Worm (Caenorhabditis elegans): ENCODE results near the gene F42A9.7.

The F42A9.7 gene

ce11 chrIV:8614680-8615079, 2.3 kb downstream of the F42A9.7 start, which contains the start of gene cyp-33E3:
TSS of gene cyp-33E3 (plus strand) at chrIV:8614995.
- no peak for TF ChIP-seq ceh-6 (GFP tag; optimal IDR thresholded peaks at IDR 0.05)
- TF ChIP-seq dmd-4 (tag; optimal IDR thresholded peaks at IDR 0.05; ENCODE audit: borderline replicate concordance), result no peak
- TF ChIP-seq unc-42 (tag; optimal IDR thresholded peaks at IDR 0.05), result no peak
- no peak for TF ChIP-seq rnt-1 (tag; optimal IDR thresholded peaks at IDR 0.05)
- TF ChIP-seq T23F11.4 (GFP tag; optimal IDR thresholded peaks at IDR 0.05), result no peak
- no peak for TF ChIP-seq hlh-13 (GFP tag; optimal IDR thresholded peaks at IDR 0.05)
- no peak for TF ChIP-seq ceh-34 (tag; optimal IDR thresholded peaks at IDR 0.05)
- TF ChIP-seq pat-9 (tag; optimal IDR thresholded peaks at IDR 0.05), result no peak
- TF ChIP-seq ceh-31 (tag; optimal IDR thresholded peaks at IDR 0.05), result no peak
- no peak for TF ChIP-seq hlh-30 (tag; optimal IDR thresholded peaks at IDR 0.05; ENCODE audit: insufficient read depth)
- TF ChIP-seq ztf-16 (tag; optimal IDR thresholded peaks at IDR 0.05), result no peak
- TF ChIP-seq sdc-2 (tag; optimal IDR thresholded peaks at IDR 0.05), result no peak

DNA sequence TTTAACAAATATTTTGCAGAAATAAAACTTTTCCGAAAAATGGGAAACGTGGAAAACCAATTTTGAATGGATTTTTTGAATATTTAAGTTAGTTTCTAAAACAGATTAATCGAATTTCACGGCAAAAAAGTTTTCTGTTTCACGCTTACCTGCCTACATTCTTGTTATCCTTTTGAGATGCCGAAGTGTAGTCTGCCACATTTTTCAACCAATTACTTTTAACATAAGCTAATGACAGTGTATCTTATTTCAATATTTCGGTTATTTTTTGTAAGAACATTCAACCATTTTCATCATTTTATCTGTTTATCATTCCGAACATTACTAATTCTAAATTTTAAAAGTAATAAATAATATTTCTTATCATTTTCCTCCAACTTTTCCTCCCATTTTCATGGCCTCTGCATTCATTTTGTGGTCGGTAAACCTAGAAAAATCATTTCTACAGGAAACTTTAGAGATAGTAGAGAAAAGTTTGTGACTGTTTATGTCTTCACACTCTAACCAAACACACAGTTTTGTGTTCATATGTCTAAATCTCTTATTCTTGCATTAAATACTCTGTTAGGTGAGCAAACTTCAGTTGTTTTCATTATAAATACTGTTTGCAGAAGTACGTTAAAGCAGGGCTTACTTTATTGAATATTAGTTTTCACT, 4.9 kb downstream of the F42A9.7 start, which contains the start of the genes F42A9.17 and cyp-33E2:
Gene F42A9.17, minus strand, starts transcription at position 51 of the 657 bp plus-strand sequence.
Gene cyp-33E2, plus strand, starts transcription at position 449 of the 657 bp plus-strand sequence.
- TF ChIP-seq unc-55 (GFP tag; optimal IDR thresholded peaks at IDR 0.05) (no peak), zip-5 (tag; optimal IDR thresholded peaks at IDR 0.05) (no peak), fax-1 (tag; optimal IDR thresholded peaks at IDR 0.05) (no peak), gmeb-2 (tag; optimal IDR thresholded peaks at IDR 0.05) (no peak), hlh-8 (tag; optimal IDR thresholded peaks at IDR 0.05) (no peak), sdc-2 (tag; optimal IDR thresholded peaks at IDR 0.05) (no peak), fkh-6 (tag; optimal IDR thresholded peaks at IDR 0.05) (no peak), nhr-232 (tag; optimal IDR thresholded peaks at IDR 0.05) (no peak), dmd-4 (tag; optimal IDR thresholded peaks at IDR 0.05; ENCODE audit: borderline replicate concordance) (no peak)

DNA sequence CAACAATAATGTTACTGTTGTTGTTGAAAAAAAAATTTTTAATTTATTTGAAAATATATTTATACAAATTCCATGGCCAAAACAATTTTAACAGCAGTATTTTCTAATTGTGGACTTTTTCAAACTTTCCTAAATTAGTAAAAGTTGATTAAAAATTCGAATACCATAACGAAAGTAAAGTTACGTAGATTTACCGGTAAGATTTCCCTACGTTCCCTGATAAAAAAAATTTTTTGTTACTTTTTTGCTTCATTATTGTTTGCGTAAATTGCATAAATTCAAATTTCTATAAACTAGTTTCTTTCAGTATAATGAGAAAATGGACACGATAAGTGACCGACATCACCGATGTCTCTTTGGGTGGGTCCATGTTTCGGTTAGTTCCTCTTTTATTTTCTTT, 8.0 kb downstream of the F42A9.7 start, which contains the start of gene F42A9.6:
Gene F42A9.6, plus strand, starts transcription at position 301 of the 400 bp plus-strand sequence.
- TF ChIP-seq ama-1 (optimal IDR thresholded peaks at IDR 0.05) (no peak), unc-55 (GFP tag; optimal IDR thresholded peaks at IDR 0.05) (no peak), hlh-30 (tag; optimal IDR thresholded peaks at IDR 0.05; ENCODE audit: insufficient read depth) (no peak), pqm-1 (tag; optimal IDR thresholded peaks at IDR 0.05) (no peak), unc-3 (GFP tag; conservative IDR thresholded peaks at IDR 0.05) (no peak), unc-3 (tag; optimal IDR thresholded peaks at IDR 0.05) (no peak), ref-2 (tag; optimal IDR thresholded peaks at IDR 0.05) (no peak), ceh-19 (GFP tag; optimal IDR thresholded peaks at IDR 0.05) (no peak), K09A11.1 (tag; optimal IDR thresholded peaks at IDR 0.05; ENCODE audit: insufficient read depth) (no peak)

DNA sequence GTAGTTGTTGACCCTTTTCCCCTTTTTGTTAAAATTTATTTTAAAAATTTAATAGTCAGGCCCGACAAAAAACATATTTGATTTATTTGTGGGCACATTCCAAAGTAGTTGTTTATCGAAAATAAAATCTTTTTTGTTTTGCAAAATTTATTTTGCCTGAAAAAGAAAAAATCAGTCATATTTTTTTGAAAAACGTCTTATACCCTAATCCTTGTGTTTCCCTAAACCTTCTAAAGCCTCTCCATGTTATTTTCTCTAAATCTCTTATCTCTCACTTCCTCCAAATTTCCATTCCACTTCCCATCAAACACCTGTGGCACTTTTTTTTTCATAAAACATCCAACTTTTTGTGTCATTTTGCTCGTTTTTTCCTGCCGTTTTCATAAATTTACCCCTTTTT, 8.7 kb downstream of the F42A9.7 start:
- TF ChIP-seq sox-4 (tag; optimal IDR thresholded peaks at IDR 0.05), result no peak
- no peak for TF ChIP-seq mec-3 (tag; optimal IDR thresholded peaks at IDR 0.05; ENCODE audit: borderline replicate concordance)
- no peak for TF ChIP-seq madf-2 (tag; optimal IDR thresholded peaks at IDR 0.05)
- no peak for TF ChIP-seq hlh-13 (GFP tag; optimal IDR thresholded peaks at IDR 0.05)
- no peak for TF ChIP-seq ets-4 (tag; optimal IDR thresholded peaks at IDR 0.05)
- TF ChIP-seq tbx-2 (tag; optimal IDR thresholded peaks at IDR 0.05), result no peak
- TF ChIP-seq pag-3 (tag; optimal IDR thresholded peaks at IDR 0.05; ENCODE audit: borderline replicate concordance), result no peak
- no peak for TF ChIP-seq ceh-48 (tag; optimal IDR thresholded peaks at IDR 0.05)
- no peak for TF ChIP-seq unc-86 (tag; optimal IDR thresholded peaks at IDR 0.05)
- no peak for TF ChIP-seq pat-9 (tag; optimal IDR thresholded peaks at IDR 0.05)

DNA sequence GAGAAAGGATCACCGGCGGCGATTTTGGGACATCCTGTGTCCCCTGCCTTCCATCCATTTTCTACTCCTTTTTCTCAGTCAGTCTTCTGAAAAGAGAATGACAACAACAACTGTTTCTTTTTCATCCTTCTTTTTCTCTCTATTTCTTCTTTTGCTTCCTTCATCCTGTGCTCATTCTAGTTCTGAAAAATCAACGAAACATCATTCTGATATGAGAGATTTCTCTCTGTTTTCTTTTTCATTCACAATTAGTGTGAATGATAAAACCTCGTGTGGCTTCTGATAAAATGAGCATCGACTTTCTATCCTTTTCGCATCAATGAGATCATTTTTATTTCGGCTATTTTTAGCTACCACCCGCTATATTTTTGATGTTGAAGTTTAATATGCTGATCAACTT, 11.7 kb downstream of the F42A9.7 start:
- TF ChIP-seq unc-55 (GFP tag; optimal IDR thresholded peaks at IDR 0.05) (peak; percentile 16), fkh-10 (GFP tag; optimal IDR thresholded peaks at IDR 0.05) (no peak), ceh-34 (tag; optimal IDR thresholded peaks at IDR 0.05) (no peak), tbx-7 (tag; optimal IDR thresholded peaks at IDR 0.05) (no peak), ets-4 (tag; optimal IDR thresholded peaks at IDR 0.05) (no peak), ceh-18 (tag; optimal IDR thresholded peaks at IDR 0.05) (peak; percentile 63), mec-3 (tag; optimal IDR thresholded peaks at IDR 0.05; ENCODE audit: borderline replicate concordance) (no peak)

Data from whole organism, late embryonic.